Worm (Caenorhabditis elegans): ENCODE measurements around the gene sav-1.

The sav-1 gene

ce11 chrX:2301821-2302220 is 14.8 kb upstream of the sav-1 start:
- TF ChIP-seq nhr-20 (tag; optimal IDR thresholded peaks at IDR 0.05) (no peak), efl-1 (optimal IDR thresholded peaks at IDR 0.05) (no peak), efl-1 (GFP tag; optimal IDR thresholded peaks at IDR 0.05 in 1 of 2) (peak in 1 of 2 experiments; percentile 80), ceh-63 (GFP tag; optimal IDR thresholded peaks at IDR 0.05) (no peak), blmp-1 (tag; optimal IDR thresholded peaks at IDR 0.05) (peak; percentile 35)

ce11 chrX:2294198-2294800 is 7.3 kb upstream of the sav-1 start, which contains the start of gene T10H10.2:
T10H10.2 (plus strand) TSS chrX:2294750.
- no peak for TF ChIP-seq fos-1 (tag; optimal IDR thresholded peaks at IDR 0.05)
- TF ChIP-seq ets-5 (GFP tag; IDR thresholded peaks at IDR 0.05) = no peak
- peak; percentile 51 for TF ChIP-seq blmp-1 (tag; optimal IDR thresholded peaks at IDR 0.05)
- no peak for TF ChIP-seq ceh-90 (tag; optimal IDR thresholded peaks at IDR 0.05)

- TF ChIP-seq elt-2 (tag; optimal IDR thresholded peaks at IDR 0.05) = peak; percentile 27
- TF ChIP-seq lin-35 (GFP tag; optimal IDR thresholded peaks at IDR 0.05) = peak in 1 of 2 experiments; percentile 32
- peak; percentile 6 for TF ChIP-seq nhr-20 (tag; optimal IDR thresholded peaks at IDR 0.05)
- TF ChIP-seq mep-1 (tag; optimal IDR thresholded peaks at IDR 0.05) = peak; percentile 64
- peak; percentile 9 for TF ChIP-seq nhr-71 (tag; optimal IDR thresholded peaks at IDR 0.05)
- TF ChIP-seq skn-1 (tag; optimal IDR thresholded peaks at IDR 0.05) = peak; percentile 43
- TF ChIP-seq lin-14 (GFP tag; optimal IDR thresholded peaks at IDR 0.05) = peak; percentile 80
- no peak for TF ChIP-seq tbx-2 (tag; optimal IDR thresholded peaks at IDR 0.05)
- TF ChIP-seq dsc-1 (tag; optimal IDR thresholded peaks at IDR 0.05) = peak; percentile 22
- TF ChIP-seq snu-23 (GFP tag; optimal IDR thresholded peaks at IDR 0.05) = peak; percentile 35
- no peak for TF ChIP-seq egl-13 (tag; optimal IDR thresholded peaks at IDR 0.05)
- peak; percentile 50 for TF ChIP-seq blmp-1 (tag; optimal IDR thresholded peaks at IDR 0.05)
- TF ChIP-seq efl-1 (optimal IDR thresholded peaks at IDR 0.05) = no peak
- peak in 1 of 2 experiments; percentile 83 for TF ChIP-seq efl-1 (GFP tag; optimal IDR thresholded peaks at IDR 0.05 in 1 of 2)
- TF ChIP-seq rnt-1 (tag; optimal IDR thresholded peaks at IDR 0.05) = peak; percentile 32
- TF ChIP-seq lsy-2 (tag; optimal IDR thresholded peaks at IDR 0.05) = peak in 1 of 2 experiments; percentile 35
- no peak for TF ChIP-seq ces-1 (GFP tag; optimal IDR thresholded peaks at IDR 0.05)
- peak in 1 of 6 experiments; percentile 35 for TF ChIP-seq elt-3 (tag; optimal IDR thresholded peaks at IDR 0.05)
- no peak for TF ChIP-seq mef-2 (tag; optimal IDR thresholded peaks at IDR 0.05)
- TF ChIP-seq nhr-85 (tag) = peak; percentile 73
Observed at ce11 chrX:2287977-2288387, 990 bp upstream of the sav-1 start.

- TF ChIP-seq efl-1 (optimal IDR thresholded peaks at IDR 0.05) = no peak
- peak in 1 of 2 experiments; percentile 67 for TF ChIP-seq efl-1 (GFP tag; optimal IDR thresholded peaks at IDR 0.05 in 1 of 2)
- TF ChIP-seq egl-27 (tag; optimal IDR thresholded peaks at IDR 0.05) = no peak
- no peak for TF ChIP-seq nhr-90 (tag; optimal IDR thresholded peaks at IDR 0.05; ENCODE audit: poor library complexity)
- TF ChIP-seq nhr-71 (tag; optimal IDR thresholded peaks at IDR 0.05) = no peak
- TF ChIP-seq lir-3 (tag; optimal IDR thresholded peaks at IDR 0.05; ENCODE audit: poor library complexity) = no peak
- TF ChIP-seq nhr-12 (tag; optimal IDR thresholded peaks at IDR 0.05) = no peak
- no peak for TF ChIP-seq lin-14 (GFP tag; optimal IDR thresholded peaks at IDR 0.05)
- no peak for TF ChIP-seq zip-4 (GFP tag; optimal IDR thresholded peaks at IDR 0.05)
- TF ChIP-seq nhr-19 (GFP tag; conservative IDR thresholded peaks at IDR 0.05) = no peak
- no peak for TF ChIP-seq mep-1 (tag; optimal IDR thresholded peaks at IDR 0.05)
- peak; percentile 44 for TF ChIP-seq nhr-85 (tag)
- no peak for TF ChIP-seq pax-3 (tag; optimal IDR thresholded peaks at IDR 0.05)
- no peak for TF ChIP-seq ztf-11 (tag; optimal IDR thresholded peaks at IDR 0.05)
- TF ChIP-seq alr-1 (tag; optimal IDR thresholded peaks at IDR 0.05; ENCODE audit: borderline replicate concordance) = no peak
- TF ChIP-seq unc-62 (GFP tag; optimal IDR thresholded peaks at IDR 0.05) = no peak
Observed at ce11 chrX:2276000-2276399, 11.0 kb downstream of the sav-1 start.

All from whole organism, L1 larva.